Worm (Caenorhabditis elegans): ENCODE measurements around the gene fbxa-112.
"Not testable (repeated sequence)": the region's sequence is repeated elsewhere in the genome, so short reads cannot be mapped to it uniquely, and the experiment has no call there.

The fbxa-112 gene

ce11 chrV:16948011-16948410 lies at the start of gene fbxa-112:
fbxa-112 (minus strand) TSS chrV:16948111.
- TF ChIP-seq ceh-9, ztf-11, elt-2 (tag; optimal IDR thresholded peaks at IDR 0.05): not testable (repeated sequence)

- TF ChIP-seq elt-3 (tag; optimal IDR thresholded peaks at IDR 0.05), result no peak
- TF ChIP-seq nhr-23 (tag; optimal IDR thresholded peaks at IDR 0.05), result no peak
- TF ChIP-seq aly-2 (tag; optimal IDR thresholded peaks at IDR 0.05), result no peak
- TF ChIP-seq skn-1 (tag; optimal IDR thresholded peaks at IDR 0.05), result no peak
- no peak for TF ChIP-seq unc-62 (GFP tag; optimal IDR thresholded peaks at IDR 0.05)
- no peak for TF ChIP-seq mml-1 (tag; optimal IDR thresholded peaks at IDR 0.05)
These were observed 44.5 kb upstream of the fbxa-112 start for ce11 chrV:16992383-16992782.

- no peak for TF ChIP-seq lsy-12 (tag; optimal IDR thresholded peaks at IDR 0.05)
- TF ChIP-seq lin-15B (tag; optimal IDR thresholded peaks at IDR 0.05), result no peak
- no peak for TF ChIP-seq egl-5 (tag; optimal IDR thresholded peaks at IDR 0.05)
- TF ChIP-seq nhr-237 (tag; optimal IDR thresholded peaks at IDR 0.05), result no peak
- no peak for TF ChIP-seq unc-62 (GFP tag; optimal IDR thresholded peaks at IDR 0.05)
- TF ChIP-seq ceh-16 (tag; optimal IDR thresholded peaks at IDR 0.05), result no peak
- no peak for TF ChIP-seq nfya-1 (tag; optimal IDR thresholded peaks at IDR 0.05; ENCODE audit: insufficient read depth)
- no peak for TF ChIP-seq tbx-2 (tag; optimal IDR thresholded peaks at IDR 0.05)
- TF ChIP-seq nhr-76 (tag; optimal IDR thresholded peaks at IDR 0.05), result no peak
- no peak for TF ChIP-seq sea-2 (GFP tag; optimal IDR thresholded peaks at IDR 0.05)
- no peak for TF ChIP-seq ceh-28 (tag; optimal IDR thresholded peaks at IDR 0.05)
- no peak for TF ChIP-seq skn-1 (tag; optimal IDR thresholded peaks at IDR 0.05)
- no peak for TF ChIP-seq unc-39 (tag; optimal IDR thresholded peaks at IDR 0.05)
- no peak for TF ChIP-seq lin-39 (tag; optimal IDR thresholded peaks at IDR 0.05)
- no peak for TF ChIP-seq egl-27 (tag; optimal IDR thresholded peaks at IDR 0.05)
- no peak for TF ChIP-seq elt-1 (tag; optimal IDR thresholded peaks at IDR 0.05)
- no peak for TF ChIP-seq pqm-1 (tag; optimal IDR thresholded peaks at IDR 0.05)
- TF ChIP-seq nhr-28 (tag; optimal IDR thresholded peaks at IDR 0.05), result no peak
- no peak for TF ChIP-seq nhr-12 (tag; optimal IDR thresholded peaks at IDR 0.05)
- no peak for TF ChIP-seq nhr-67 (tag; optimal IDR thresholded peaks at IDR 0.05)
These were observed 43.8 kb upstream of the fbxa-112 start, which contains the start of gene srz-95 for ce11 chrV:16991734-16992133. srz-95 (plus strand) TSS chrV:16992034.

- no peak for TF ChIP-seq pha-4 (tag; optimal IDR thresholded peaks at IDR 0.05)
These were observed 40.7 kb upstream of the fbxa-112 start, which contains the start of gene Y102A5C.27 for ce11 chrV:16988614-16989013. Y102A5C.27 (minus strand) TSS chrV:16988714.

- TF ChIP-seq nhr-43 (tag; optimal IDR thresholded peaks at IDR 0.05; ENCODE audit: poor library complexity, severe bottlenecking) (no peak), nhr-76 (tag; optimal IDR thresholded peaks at IDR 0.05) (no peak), sea-2 (GFP tag; optimal IDR thresholded peaks at IDR 0.05) (no peak), fos-1 (tag; optimal IDR thresholded peaks at IDR 0.05) (no peak), elt-3 (tag; optimal IDR thresholded peaks at IDR 0.05) (no peak), ceh-82 (tag; optimal IDR thresholded peaks at IDR 0.05) (no peak), ztf-4 (tag; optimal IDR thresholded peaks at IDR 0.05) (no peak), nhr-23 (tag; optimal IDR thresholded peaks at IDR 0.05) (no peak), unc-39 (tag; optimal IDR thresholded peaks at IDR 0.05) (no peak), lin-39 (tag; optimal IDR thresholded peaks at IDR 0.05) (no peak), ztf-11 (tag; optimal IDR thresholded peaks at IDR 0.05) (no peak), R02D3.7 (tag; optimal IDR thresholded peaks at IDR 0.05) (no peak), lin-15B (tag; optimal IDR thresholded peaks at IDR 0.05) (no peak), jun-1 (tag; optimal IDR thresholded peaks at IDR 0.05) (no peak), pqm-1 (tag; optimal IDR thresholded peaks at IDR 0.05) (no peak), unc-62 (GFP tag; optimal IDR thresholded peaks at IDR 0.05) (no peak), lsy-12 (tag; optimal IDR thresholded peaks at IDR 0.05) (no peak), daf-12 (tag; optimal IDR thresholded peaks at IDR 0.05) (no peak), skn-1 (tag; optimal IDR thresholded peaks at IDR 0.05) (no peak)
These were observed 39.9 kb upstream of the fbxa-112 start for ce11 chrV:16987783-16988182.
